Worm (Caenorhabditis elegans) whole organism, dauer: ENCODE measurements around the gene srh-39.

Experiments
- unc-62 ChIP-seq: sonication (generic microtip); optimal IDR thresholded peaks from 2 replicates; lab custom pipeline; 2017; ENCODE audit warnings: missing biosample characterization, missing genetic modification reagents, missing genetic modification characterization

The srh-39 gene

ce11 chrII:7765456-7765855, at the start of gene srh-39:
Gene srh-39, minus strand, starts transcription at chrII:7765556.
- TF ChIP-seq unc-62, result no peak

- TF ChIP-seq unc-62, result no peak
These were observed 49.6 kb upstream of the srh-39 start for ce11 chrII:7814915-7815314.

DNA sequence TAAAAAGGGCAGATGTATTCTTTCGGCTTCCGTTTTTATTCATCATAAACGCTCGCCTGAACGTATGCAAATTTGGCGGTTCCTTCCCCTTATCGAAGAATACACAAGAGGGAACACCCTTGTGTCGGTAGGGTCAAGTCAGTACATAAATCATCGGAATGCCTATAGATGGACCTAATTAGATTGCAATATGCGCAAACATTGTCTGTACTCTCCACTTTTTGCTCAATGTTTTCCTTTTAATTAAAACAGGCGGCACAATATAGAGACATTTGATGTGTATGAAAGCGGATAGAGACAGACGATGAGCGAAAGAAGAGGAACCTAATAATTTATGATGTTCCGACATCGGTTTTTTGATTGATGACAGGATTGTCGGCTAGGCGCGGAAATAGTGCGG, 48.9 kb upstream of the srh-39 start:
- TF ChIP-seq unc-62, result no peak

DNA sequence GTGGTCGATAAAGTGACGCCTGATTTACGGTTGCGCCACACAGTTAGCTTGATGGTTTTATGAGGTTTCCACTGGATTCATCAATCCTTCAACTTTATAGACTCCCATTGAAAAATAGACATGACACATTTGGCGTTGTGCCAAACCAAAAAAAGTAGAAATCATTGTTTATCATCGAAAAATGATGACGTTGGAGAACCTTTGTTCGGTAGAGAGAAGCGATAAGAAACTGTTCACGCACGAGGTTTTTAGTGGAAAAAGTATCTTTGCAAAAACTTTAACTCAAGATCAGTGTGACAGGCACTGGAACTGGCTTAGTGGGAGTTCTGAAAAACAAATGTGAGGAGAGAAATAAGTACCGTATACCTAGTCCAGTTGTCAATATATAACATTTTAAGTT, 48.3 kb upstream of the srh-39 start:
- TF ChIP-seq unc-62, result no peak

- no peak for TF ChIP-seq unc-62
These were observed 47.9 kb upstream of the srh-39 start for ce11 chrII:7813237-7813636.

DNA sequence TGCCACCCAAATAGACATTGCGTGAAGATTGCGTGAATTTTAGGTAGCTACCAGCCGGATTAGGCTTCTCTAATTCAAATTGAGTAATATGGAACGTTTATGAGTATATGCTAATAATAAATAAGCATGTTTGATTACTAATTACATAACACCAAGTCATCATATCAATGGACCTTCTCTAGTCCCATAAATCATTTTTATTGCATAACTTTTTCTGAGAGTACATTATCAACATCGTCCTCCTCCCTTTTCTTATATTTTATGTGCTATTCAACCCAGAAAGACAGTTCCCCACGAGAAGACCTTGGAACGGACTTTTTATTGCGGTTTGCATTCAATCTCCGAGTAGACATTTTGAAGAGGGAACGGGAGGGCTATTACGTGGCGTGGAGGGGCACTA, 47.0 kb upstream of the srh-39 start:
- no peak for TF ChIP-seq unc-62

DNA sequence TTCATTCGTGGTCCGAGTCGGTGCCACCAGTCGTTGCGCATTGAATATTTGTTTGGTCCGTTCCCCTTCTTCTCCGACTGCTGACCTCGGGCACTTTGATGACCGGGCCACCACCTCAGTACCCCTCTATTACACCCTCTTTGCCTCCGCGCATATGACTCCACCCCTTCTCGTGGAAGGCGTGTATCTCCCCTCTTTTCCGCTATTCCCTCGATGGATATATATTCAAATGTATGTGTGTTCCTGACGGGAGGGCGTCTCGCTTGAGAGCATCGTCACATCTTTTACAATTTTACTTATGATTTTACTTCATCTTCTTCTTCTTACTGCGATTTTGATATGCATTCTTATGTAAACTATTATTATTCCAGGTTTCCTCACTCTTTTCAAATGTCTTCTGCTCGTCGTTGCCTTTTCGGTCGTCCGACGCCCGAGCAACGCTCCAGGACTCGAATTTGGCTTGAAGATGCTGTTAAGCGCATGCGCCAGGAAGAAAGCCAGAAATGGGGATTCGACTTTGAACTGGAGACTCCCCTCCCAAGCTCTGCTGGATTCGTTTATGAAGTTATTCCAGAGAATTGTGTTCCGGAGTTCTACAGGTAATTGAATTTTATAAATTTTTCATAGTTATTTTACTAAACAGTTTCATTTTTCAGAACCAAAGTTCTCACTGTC, 45.6 kb upstream of the srh-39 start, which contains the start of gene cki-1:
Gene cki-1, plus strand, starts transcription at position 372 of the 675 bp plus-strand sequence.
- TF ChIP-seq unc-62, result no peak

DNA sequence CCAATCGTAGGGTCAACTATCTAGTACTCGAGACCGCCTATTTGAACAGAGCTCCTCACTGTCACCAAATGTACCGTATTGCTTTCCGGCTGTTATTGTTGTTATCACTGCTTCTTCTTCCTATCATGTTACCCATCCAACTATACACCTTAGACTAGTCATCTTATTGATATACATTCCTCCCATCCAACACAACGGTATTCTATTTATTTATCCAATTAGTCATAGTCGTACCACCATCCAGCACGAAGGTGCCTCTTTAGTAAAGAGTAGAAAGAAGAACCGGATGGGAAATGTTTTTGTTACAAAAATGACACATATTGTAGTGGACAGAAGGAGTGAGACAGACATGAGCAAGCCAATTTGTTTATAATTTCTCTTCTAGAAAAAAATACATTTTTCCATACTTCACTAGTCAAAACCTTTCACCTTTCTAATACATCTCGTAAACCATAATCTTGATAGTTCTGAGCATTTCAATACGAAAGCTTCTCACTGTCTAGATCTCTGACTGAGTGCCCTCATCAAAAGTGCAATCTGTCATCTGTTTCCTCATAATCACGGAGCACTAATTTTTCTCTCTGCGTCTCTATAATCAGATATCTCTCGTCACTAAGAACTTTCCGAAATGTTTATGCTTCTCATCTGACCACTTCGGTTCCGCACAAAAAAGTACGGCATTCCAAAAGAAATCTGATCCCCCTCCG, 45.0 kb upstream of the srh-39 start:
- TF ChIP-seq unc-62, result no peak

ce11 chrII:7809358-7809914, 44.1 kb upstream of the srh-39 start:
- TF ChIP-seq unc-62, result no peak

DNA sequence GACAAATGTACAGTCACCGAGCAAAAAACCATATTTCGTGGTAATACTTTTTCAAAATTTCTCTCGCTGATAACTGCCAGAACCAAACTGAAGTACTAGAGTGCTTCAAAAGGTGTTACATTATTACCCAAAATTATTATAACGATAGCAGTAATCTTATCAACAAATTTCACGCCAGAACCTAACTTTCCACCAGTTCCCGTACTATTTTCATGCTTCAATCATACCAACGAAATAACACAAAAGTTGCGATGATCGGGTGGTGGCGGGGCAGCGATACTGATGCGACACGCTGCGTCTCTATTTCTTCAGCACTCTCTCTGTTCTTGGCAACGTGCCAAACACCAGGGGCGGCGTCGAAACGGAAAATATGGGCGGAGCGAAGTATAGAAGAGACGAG, 43.6 kb upstream of the srh-39 start:
- no peak for TF ChIP-seq unc-62

- TF ChIP-seq unc-62, result no peak
These were observed 42.8 kb upstream of the srh-39 start for ce11 chrII:7808153-7808552.

DNA sequence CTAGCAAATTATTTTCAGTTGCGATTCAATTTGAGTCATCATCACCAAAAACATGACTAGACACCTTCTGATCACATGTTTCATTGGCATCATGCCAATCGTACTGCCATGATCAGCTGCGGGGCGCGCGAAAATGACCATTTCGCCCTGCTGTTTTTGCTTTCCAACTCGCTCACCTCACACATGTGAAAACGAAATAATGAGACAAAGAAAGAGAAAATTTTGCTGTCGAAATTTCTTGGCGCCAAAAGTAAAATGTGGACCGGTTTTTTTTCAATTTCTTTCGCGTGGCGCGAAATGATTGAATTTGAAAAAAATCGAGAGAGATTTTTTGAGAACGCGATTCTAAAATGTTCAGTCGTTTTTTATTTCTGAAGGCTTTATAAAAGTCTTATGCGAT, 41.5 kb upstream of the srh-39 start:
- no peak for TF ChIP-seq unc-62

DNA sequence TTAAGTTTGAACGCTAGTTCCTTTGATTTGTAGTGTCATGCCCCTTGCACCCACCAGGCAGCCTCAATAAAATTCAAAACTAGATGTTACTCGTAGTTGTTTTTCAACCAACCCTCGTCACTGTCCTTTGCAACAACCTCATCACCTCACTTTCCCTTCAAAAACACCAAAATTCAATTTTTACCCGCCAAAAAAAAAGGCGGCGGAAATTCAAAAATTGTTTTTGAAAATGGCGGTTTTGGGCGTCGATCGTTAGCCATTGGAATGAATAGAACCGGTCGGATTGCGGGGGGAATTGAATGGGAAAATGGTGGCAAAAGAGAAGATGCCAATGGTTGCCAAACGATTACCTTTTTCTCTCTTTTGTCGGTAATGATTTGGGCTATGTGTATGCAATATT, 40.7 kb upstream of the srh-39 start:
- no peak for TF ChIP-seq unc-62

- no peak for TF ChIP-seq unc-62
These were observed 37.8 kb upstream of the srh-39 start for ce11 chrII:7803174-7803573.

DNA sequence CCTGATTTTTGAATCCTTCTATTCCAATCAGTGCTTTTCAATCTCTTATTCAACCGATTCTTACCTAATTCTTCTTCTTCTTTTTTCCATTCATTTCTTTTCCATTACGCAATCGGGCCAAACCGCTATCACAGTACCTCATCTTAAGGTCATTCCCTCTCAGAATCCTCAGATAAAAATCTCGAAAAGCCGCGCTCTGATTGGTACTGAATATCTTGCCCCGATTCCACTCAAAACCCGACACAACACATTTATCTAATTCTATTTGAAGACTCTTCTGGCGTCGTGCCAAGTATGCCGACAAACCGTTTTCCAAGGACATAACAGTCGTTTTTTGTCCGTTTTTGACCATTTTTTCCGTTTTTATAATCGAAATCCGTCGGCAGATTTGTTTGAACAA, 36.5 kb upstream of the srh-39 start:
- TF ChIP-seq unc-62, result no peak

DNA sequence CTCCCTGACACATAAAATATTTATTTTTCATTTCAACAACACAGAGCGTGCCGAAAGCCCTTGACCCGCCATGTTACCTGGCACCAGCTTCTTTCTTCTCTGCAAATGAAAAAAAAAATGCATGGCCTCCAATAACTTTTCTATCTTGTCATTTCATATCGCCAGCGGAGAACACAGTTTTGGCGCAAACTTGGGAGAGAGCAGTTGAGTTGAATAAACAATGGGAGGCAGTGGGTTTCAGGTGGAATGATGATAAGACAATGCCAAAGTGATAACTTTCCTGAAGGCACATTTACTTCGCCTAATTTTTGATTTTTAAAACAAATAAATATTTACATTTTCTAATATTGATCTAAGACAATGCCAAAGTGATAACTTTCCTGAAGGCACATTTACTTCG, 35.9 kb upstream of the srh-39 start:
- TF ChIP-seq unc-62, result no peak

- TF ChIP-seq unc-62, result no peak
These were observed 29.9 kb upstream of the srh-39 start for ce11 chrII:7795299-7795698.

DNA sequence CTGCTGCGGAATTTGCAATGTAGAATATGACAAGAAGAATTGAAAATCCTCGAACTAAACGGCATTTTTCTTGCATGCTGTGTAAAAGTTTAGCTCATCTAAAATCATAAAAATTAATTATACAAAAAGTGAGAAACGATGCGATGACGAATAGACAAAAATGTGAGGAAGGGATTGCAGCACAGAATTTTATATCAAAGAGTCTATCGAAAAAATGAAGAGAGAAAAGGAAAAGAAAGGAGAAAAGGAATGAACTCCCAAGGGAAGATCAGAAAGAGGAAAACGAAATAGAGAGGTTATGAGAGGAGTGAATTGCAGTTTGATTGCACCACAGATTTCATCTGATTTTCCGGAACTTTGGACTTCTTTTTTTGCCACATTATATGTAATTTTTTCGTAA, 28.9 kb upstream of the srh-39 start, which contains the start of gene glr-4:
Gene glr-4, minus strand, starts transcription at position 101 of the 400 bp plus-strand sequence.
- no peak for TF ChIP-seq unc-62
